Fruit fly (Drosophila melanogaster) ovary, adult (tissue): ENCODE results near the gene CG7878.

Experiments used
- CG17801 ChIP-seq: fragments of 200-800 bp; optimal IDR thresholded peaks from 2 replicates; lab custom pipeline; 2019; ENCODE audit warnings: missing biosample characterization, mild to moderate bottlenecking, missing genetic modification characterization, moderate library complexity; ENCODE audit not compliant: partially characterized antibody

CG7878 gene

dm6 chr3R:8160056-8161017 is 37.8 kb downstream of the CG7878 start:
- no peak for TF ChIP-seq CG17801

dm6 chr3R:8164850-8165249 is 42.3 kb downstream of the CG7878 start:
- no peak for TF ChIP-seq CG17801

dm6 chr3R:8171489-8172161 is 49.1 kb downstream of the CG7878 start:
- TF ChIP-seq CG17801, result no peak
